Worm (Caenorhabditis elegans): ENCODE results near the gene scl-8.

Gene scl-8

ce11 chrIV:13108430-13108829, 36.9 kb downstream of the scl-8 start:
- no peak for TF ChIP-seq unc-62 (GFP tag; optimal IDR thresholded peaks at IDR 0.05)

- no peak for TF ChIP-seq unc-62 (GFP tag; optimal IDR thresholded peaks at IDR 0.05)
These were observed 38.2 kb downstream of the scl-8 start, which contains the start of gene best-1 for ce11 chrIV:13109751-13110150. TSS of gene best-1 (minus strand) at chrIV:13109779.

DNA sequence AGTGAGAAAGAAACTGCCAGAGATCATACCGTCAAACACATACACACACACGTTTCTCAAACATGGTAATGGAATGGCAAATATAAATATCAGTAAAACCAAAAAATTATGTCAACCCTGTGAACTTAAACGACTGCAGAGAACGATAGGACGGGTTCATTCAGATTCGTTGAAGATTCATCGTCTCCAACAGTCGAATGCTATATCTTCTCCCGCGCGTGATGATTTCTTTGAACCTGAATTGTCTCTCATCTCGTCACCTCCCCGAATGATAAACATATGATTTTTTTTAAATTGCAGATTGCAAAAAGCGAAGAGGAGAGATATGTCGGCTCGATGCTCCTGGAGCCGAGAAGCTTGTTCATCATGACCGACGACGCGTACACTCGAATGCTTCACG, 39.3 kb downstream of the scl-8 start:
- TF ChIP-seq unc-62 (GFP tag; optimal IDR thresholded peaks at IDR 0.05) = no peak

DNA sequence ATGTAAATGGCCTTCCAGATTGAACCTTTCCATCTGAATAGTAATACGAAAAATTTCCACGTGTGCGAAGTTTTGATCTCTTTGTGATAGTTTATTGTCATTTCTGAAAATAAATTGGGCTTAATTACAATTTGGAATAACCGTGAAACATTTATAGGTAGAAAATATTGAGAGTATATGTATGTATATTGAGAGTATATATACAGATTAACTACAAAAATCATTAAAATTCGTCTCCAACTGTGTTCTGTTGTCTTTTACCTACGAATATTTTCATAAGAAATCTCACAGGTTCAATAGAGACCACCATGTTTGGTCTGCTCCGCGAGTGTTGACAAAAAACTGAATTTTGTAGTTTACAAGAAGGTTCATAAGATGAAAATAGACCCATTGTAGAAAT, 41.4 kb downstream of the scl-8 start, which contains the start of gene best-2:
Gene best-2 (minus strand): TSS at position 101 of the 400 bp plus-strand sequence.
- TF ChIP-seq unc-62 (GFP tag; optimal IDR thresholded peaks at IDR 0.05) = no peak

- TF ChIP-seq unc-62 (GFP tag; optimal IDR thresholded peaks at IDR 0.05) = no peak
These were observed 45.1 kb downstream of the scl-8 start for ce11 chrIV:13116679-13117078.

DNA sequence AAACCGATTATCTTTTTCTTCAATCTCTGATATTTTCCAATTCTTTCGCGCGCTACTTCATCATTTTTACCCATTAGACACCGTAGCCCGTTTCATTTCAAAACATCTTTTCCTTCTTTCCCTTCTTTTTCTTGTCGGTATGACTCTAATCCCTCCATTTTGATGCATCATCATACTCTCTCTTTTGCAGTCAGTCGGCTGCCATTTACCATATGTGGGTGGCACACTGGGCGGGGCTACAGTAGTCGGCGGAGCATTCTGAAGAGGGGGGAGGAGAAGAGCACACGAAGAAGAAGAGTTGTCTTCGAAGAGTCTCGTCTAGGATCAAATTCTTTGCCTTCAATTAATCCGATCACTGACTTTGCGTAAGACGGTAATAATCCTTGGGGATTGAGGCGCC, 47.2 kb downstream of the scl-8 start, which contains the start of gene unc-30:
Gene unc-30 (plus strand): TSS at position 184 of the 400 bp plus-strand sequence.
- TF ChIP-seq unc-62 (GFP tag; optimal IDR thresholded peaks at IDR 0.05) = no peak

DNA sequence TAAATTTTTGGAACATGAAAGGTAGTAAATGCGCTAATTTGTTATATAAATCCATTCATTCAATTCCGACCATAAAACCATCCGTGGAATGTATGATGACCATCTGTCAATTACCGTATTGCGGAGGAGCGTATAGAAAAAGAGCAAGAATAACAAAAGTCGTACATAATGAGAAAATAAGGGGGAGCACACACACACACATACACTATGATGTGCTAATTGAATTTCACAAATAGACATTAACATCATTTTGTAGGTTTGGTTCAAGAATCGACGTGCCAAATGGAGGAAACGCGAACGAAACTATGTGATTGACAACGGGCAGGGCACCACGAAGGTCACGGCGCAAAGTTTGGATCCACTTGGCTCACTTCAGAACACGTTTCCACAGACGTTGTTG, 49.9 kb downstream of the scl-8 start:
- TF ChIP-seq unc-62 (GFP tag; optimal IDR thresholded peaks at IDR 0.05) = no peak

All from whole organism, dauer.